Worm (Caenorhabditis elegans): Measurements from ENCODE around the gene ZC416.2.
A peak's percentile ranks its signal among the peaks of the same experiment; 100 is the strongest.

The ZC416.2 gene

DNA sequence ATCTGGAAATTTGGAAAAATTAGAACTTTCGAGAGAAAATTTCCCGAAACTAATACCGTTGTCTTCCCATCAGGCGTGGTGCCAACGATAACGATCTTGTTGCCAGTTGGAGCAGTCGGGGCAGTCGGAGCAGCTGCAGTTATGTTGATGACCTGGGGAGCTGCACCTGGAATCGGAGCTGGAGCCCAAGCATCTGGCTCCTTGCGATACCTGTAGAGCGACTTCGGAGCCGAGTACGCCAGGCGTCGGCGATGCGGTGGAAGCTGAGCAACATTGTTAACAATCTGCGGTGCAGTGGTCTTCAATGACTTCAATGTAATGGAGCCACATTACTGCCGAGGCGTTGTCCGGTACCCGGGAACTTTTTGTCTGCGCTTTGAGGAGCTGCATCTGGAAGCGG is 31.6 kb upstream of the ZC416.2 start:
- TF ChIP-seq tbx-11 (GFP tag; IDR thresholded peaks at IDR 0.05) = no peak
- TF ChIP-seq sea-1 (GFP tag; conservative IDR thresholded peaks at IDR 0.05) = no peak
- no peak for TF ChIP-seq tbx-37 (GFP tag; conservative IDR thresholded peaks at IDR 0.05)
- TF ChIP-seq flt-1 (GFP tag; IDR thresholded peaks at IDR 0.05) = no peak
- no peak for TF ChIP-seq F13C5.2 (tag; optimal IDR thresholded peaks at IDR 0.05)
- TF ChIP-seq ets-7 (tag; optimal IDR thresholded peaks at IDR 0.05) = no peak
- no peak for TF ChIP-seq B0310.2 (tag; optimal IDR thresholded peaks at IDR 0.05)
- TF ChIP-seq hmg-4 (GFP tag; optimal IDR thresholded peaks at IDR 0.05) = no peak
- TF ChIP-seq ceh-36 (tag; optimal IDR thresholded peaks at IDR 0.05) = no peak
- TF ChIP-seq tra-4 (tag; optimal IDR thresholded peaks at IDR 0.05) = no peak
- no peak for TF ChIP-seq scrt-1 (GFP tag; IDR thresholded peaks at IDR 0.05)
- no peak for TF ChIP-seq ceh-13 (GFP tag; optimal IDR thresholded peaks at IDR 0.05)
- TF ChIP-seq ama-1 (optimal IDR thresholded peaks at IDR 0.05) = no peak
- no peak for TF ChIP-seq pes-1 (GFP tag; IDR thresholded peaks at IDR 0.05)
- no peak for TF ChIP-seq hmbx-1 (tag; optimal IDR thresholded peaks at IDR 0.05)
- TF ChIP-seq aly-1 (tag; optimal IDR thresholded peaks at IDR 0.05) = no peak
- no peak for TF ChIP-seq hnd-1 (tag; optimal IDR thresholded peaks at IDR 0.05)

DNA sequence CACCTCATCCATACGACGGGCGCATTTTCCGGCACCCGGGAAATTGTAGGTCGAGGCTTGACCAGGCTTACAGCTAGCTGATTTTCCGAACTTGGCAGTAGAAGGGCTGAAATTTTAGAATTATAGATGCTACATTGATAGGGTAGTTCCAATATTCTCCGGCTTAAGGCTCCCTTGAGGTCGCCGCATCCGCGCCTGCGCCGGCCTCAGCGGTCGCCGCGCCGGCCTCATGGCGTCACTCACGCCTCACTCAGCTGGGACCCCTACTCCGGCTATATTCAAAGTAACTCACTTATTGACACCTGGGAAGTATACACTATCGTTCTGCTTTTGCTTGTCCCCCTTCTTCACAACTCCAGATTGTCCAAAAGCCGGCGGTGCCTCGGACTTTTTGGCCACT is 29.3 kb upstream of the ZC416.2 start:
- no peak for TF ChIP-seq tbx-11 (GFP tag; IDR thresholded peaks at IDR 0.05)
- TF ChIP-seq B0310.2 (tag; optimal IDR thresholded peaks at IDR 0.05) = no peak
- no peak for TF ChIP-seq pes-1 (GFP tag; IDR thresholded peaks at IDR 0.05)
- no peak for TF ChIP-seq scrt-1 (GFP tag; IDR thresholded peaks at IDR 0.05)
- no peak for TF ChIP-seq tbx-37 (GFP tag; conservative IDR thresholded peaks at IDR 0.05)

DNA sequence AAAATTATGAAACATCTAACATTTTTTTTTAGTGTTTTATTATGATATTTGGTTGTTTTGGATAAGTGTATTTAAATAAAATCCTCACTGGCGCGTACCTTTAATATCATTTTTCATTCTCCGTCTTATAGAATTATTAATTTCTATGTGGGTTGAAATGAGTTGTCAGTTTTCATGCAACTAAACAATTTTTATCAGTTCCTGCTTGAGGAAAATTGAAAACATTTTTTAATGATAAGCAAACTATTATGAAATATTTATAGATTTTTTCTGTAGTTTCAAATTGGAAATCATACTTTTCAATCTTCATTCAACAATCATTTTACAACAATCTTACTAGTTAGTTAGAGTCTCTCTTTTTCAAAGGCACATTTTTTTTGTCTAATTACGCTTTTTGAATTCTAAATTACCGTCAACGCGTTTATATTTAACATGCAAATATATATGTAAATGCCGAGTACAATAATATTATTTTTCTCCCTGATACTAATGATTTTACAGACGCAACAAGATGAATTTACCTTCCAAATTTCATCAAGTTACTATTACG is 27.1 kb upstream of the ZC416.2 start, which contains the start of the genes Y37E11B.10 and kgb-2:
TSS of gene Y37E11B.10 (minus strand) at position 182 of the 550 bp plus-strand sequence.
TSS of gene kgb-2 (plus strand) at position 500 of the 550 bp plus-strand sequence.
- TF ChIP-seq ceh-36 (tag; optimal IDR thresholded peaks at IDR 0.05) = no peak
- no peak for TF ChIP-seq scrt-1 (GFP tag; IDR thresholded peaks at IDR 0.05)
- TF ChIP-seq aly-1 (tag; optimal IDR thresholded peaks at IDR 0.05) = no peak
- no peak for TF ChIP-seq hnd-1 (tag; optimal IDR thresholded peaks at IDR 0.05)
- no peak for TF ChIP-seq ets-7 (tag; optimal IDR thresholded peaks at IDR 0.05)
- no peak for TF ChIP-seq tbx-11 (GFP tag; IDR thresholded peaks at IDR 0.05)
- TF ChIP-seq flt-1 (GFP tag; IDR thresholded peaks at IDR 0.05) = no peak
- TF ChIP-seq ceh-13 (GFP tag; optimal IDR thresholded peaks at IDR 0.05) = no peak
- no peak for TF ChIP-seq B0310.2 (tag; optimal IDR thresholded peaks at IDR 0.05)
- TF ChIP-seq tra-4 (tag; optimal IDR thresholded peaks at IDR 0.05) = no peak
- no peak for TF ChIP-seq ama-1 (optimal IDR thresholded peaks at IDR 0.05)
- TF ChIP-seq F13C5.2 (tag; optimal IDR thresholded peaks at IDR 0.05) = no peak

DNA sequence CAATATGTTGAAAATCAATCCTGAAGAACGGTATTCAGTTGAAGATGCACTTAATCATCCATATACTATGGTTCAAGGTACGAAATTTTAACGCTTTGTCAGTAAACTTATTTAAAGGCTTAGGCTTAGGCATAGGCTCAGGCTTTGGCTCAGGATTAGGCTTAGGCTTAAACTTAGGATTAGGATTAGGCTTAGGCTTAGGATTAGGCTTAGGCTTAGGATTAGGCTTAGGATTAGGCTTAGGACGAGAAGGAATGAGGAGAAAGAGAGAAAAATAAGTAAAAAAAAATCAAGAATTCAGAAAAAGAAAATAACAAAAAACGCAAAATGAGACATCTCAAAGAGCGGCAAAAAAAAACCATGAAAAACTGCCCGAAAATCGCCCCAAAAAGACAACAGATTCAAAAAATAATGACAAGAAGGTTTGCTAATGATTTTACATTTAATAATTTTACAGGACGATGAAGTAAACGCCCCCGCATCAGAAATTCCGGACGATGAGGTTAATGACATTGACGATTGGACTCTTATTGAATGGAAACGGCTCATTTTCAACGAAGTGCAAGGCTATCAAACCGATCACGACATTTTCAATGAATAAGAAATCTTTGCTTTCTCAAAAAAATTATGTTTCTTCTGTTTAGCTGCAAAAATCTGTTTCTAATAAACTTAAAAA is 24.7 kb upstream of the ZC416.2 start:
- TF ChIP-seq ceh-36 (tag; optimal IDR thresholded peaks at IDR 0.05) = peak; percentile 89
- no peak for TF ChIP-seq tbx-37 (GFP tag; conservative IDR thresholded peaks at IDR 0.05)
- no peak for TF ChIP-seq flt-1 (GFP tag; IDR thresholded peaks at IDR 0.05)
- no peak for TF ChIP-seq ama-1 (optimal IDR thresholded peaks at IDR 0.05)

DNA sequence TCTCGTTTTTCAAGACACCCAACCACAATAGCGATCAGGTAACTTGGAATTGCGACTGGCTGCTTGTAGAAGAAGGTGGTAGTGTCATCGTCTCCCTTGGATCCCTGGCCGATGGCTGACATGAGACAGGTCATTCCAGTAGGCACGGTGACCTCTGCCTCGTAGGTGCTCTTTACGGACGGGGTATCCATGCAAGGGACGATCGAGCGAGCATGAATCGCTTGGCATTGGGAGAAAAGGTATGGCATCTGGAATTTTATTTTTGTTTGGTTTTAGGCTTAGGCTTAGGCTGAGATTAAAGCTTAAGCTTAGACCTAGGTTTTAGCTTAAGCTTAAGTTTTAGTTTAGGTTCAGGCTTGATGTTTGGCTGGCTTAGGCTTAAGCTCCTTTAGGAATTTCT is 22.4 kb upstream of the ZC416.2 start:
- no peak for TF ChIP-seq hnd-1 (tag; optimal IDR thresholded peaks at IDR 0.05)

DNA sequence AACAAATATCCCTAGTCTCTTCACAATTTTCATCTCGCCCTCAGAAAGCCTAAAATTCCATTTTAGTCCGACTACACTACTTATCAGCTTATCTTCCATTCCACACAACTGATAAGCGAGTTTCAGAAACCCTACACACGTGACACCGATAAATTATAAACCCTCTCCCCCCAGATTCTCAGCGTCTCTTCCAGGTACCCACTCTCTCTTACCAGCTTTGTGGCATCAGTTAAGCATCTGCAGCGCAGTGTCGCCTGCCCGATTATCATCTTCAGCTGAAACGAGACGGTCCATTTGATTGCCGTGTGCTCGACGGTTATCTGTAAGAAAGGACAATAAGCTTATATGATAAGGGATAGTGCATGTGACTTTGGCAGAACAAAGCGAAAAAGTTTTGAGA is 21.6 kb upstream of the ZC416.2 start:
- TF ChIP-seq tbx-11 (GFP tag; IDR thresholded peaks at IDR 0.05) = no peak
- no peak for TF ChIP-seq pes-1 (GFP tag; IDR thresholded peaks at IDR 0.05)
- no peak for TF ChIP-seq tbx-37 (GFP tag; conservative IDR thresholded peaks at IDR 0.05)
- TF ChIP-seq F13C5.2 (tag; optimal IDR thresholded peaks at IDR 0.05) = no peak
- no peak for TF ChIP-seq tra-4 (tag; optimal IDR thresholded peaks at IDR 0.05)
- TF ChIP-seq scrt-1 (GFP tag; IDR thresholded peaks at IDR 0.05) = no peak
- no peak for TF ChIP-seq B0310.2 (tag; optimal IDR thresholded peaks at IDR 0.05)
- TF ChIP-seq sea-1 (GFP tag; conservative IDR thresholded peaks at IDR 0.05) = no peak
- TF ChIP-seq ama-1 (optimal IDR thresholded peaks at IDR 0.05) = no peak
- no peak for TF ChIP-seq hmg-4 (GFP tag; optimal IDR thresholded peaks at IDR 0.05)
- no peak for TF ChIP-seq ets-7 (tag; optimal IDR thresholded peaks at IDR 0.05)
- no peak for TF ChIP-seq aly-1 (tag; optimal IDR thresholded peaks at IDR 0.05)
- TF ChIP-seq hmbx-1 (tag; optimal IDR thresholded peaks at IDR 0.05) = no peak

DNA sequence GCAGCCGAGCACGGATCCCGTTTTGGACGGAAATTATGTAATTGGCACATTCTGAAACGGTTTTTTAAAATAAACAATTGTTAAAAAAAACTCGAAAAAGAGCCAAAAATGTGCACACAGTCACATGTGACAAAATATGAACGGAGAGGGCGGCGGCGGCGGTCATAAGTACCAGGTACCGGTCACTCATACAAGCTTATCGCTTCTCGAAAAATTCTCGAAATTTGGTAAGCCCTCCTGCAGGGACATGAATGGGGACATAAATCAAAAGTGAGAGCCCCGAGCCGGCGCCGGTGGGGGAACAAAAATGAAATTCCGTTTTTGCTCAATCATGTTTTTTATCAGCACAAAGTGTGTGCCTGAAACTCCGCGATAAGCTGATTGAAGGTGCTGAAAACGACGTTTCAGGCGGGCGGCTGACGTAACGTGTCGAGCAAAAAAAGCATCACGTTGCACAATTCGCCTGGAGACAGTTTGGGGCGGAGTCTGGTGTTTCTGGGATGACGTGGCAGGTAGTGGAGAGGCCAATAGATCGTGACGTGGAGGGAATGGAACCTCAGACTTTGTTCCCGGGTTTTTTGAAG is 20.3 kb upstream of the ZC416.2 start, which contains the start of gene ltah-1.2:
TSS of gene ltah-1.2 (minus strand) at position 51 of the 584 bp plus-strand sequence.
- TF ChIP-seq aly-1 (tag; optimal IDR thresholded peaks at IDR 0.05) (no peak), sea-1 (GFP tag; conservative IDR thresholded peaks at IDR 0.05) (no peak), ama-1 (optimal IDR thresholded peaks at IDR 0.05) (no peak), pes-1 (GFP tag; IDR thresholded peaks at IDR 0.05) (no peak), B0310.2 (tag; optimal IDR thresholded peaks at IDR 0.05) (no peak), hmbx-1 (tag; optimal IDR thresholded peaks at IDR 0.05) (no peak), tbx-11 (GFP tag; IDR thresholded peaks at IDR 0.05) (no peak), ceh-13 (GFP tag; optimal IDR thresholded peaks at IDR 0.05) (no peak), hmg-4 (GFP tag; optimal IDR thresholded peaks at IDR 0.05) (no peak), ceh-36 (tag; optimal IDR thresholded peaks at IDR 0.05) (no peak)

DNA sequence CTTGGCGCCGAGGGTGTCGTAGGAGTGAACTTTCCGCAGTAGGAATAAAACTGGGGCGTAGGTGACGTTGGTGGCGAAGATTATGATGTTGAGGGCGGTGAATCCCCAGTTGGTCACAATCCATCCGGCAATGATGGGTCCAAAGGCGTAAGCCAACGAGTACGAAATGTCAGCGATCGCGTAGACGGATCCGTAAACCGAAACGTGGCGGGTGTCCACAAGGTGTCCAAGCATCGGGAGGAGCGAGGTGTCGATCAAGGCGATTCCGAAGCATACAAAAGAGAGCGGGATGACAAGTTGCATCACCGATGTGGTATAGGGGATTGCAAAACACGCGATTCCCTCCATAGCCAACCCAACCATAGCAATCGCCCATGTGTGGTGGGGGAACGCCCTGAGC is 14.7 kb upstream of the ZC416.2 start:
- TF ChIP-seq tbx-37 (GFP tag; conservative IDR thresholded peaks at IDR 0.05) (no peak), pes-1 (GFP tag; IDR thresholded peaks at IDR 0.05) (no peak), B0310.2 (tag; optimal IDR thresholded peaks at IDR 0.05) (no peak), hmbx-1 (tag; optimal IDR thresholded peaks at IDR 0.05) (no peak), ama-1 (optimal IDR thresholded peaks at IDR 0.05) (no peak), hmg-4 (GFP tag; optimal IDR thresholded peaks at IDR 0.05) (no peak), ceh-36 (tag; optimal IDR thresholded peaks at IDR 0.05) (no peak), scrt-1 (GFP tag; IDR thresholded peaks at IDR 0.05) (no peak), F13C5.2 (tag; optimal IDR thresholded peaks at IDR 0.05) (no peak), tbx-11 (GFP tag; IDR thresholded peaks at IDR 0.05) (no peak), hnd-1 (tag; optimal IDR thresholded peaks at IDR 0.05) (no peak), ets-7 (tag; optimal IDR thresholded peaks at IDR 0.05) (no peak), aly-1 (tag; optimal IDR thresholded peaks at IDR 0.05) (no peak), ceh-13 (GFP tag; optimal IDR thresholded peaks at IDR 0.05) (no peak)
